Worm (Caenorhabditis elegans) whole organism, L4 larva: ENCODE data around the gene srw-33.
A peak's percentile ranks its signal among the peaks of the same experiment; 100 is the strongest.

Source experiments
- ZK546.5 ChIP-seq, 2 experiments: sonication (generic microtip); optimal IDR thresholded peaks; 2 replicates each; lab custom pipeline; 2017; ENCODE audit warnings: missing biosample characterization in 2 of 2, missing genetic modification characterization in 2 of 2
- egl-27 ChIP-seq: sonication (generic microtip); optimal IDR thresholded peaks from 3 replicates; lab custom pipeline; 2017; ENCODE audit warnings: missing biosample characterization, missing genetic modification reagents, missing genetic modification characterization
- nhr-10 ChIP-seq: fragments of 150-350 bp; optimal IDR thresholded peaks from 2 replicates; lab custom pipeline; 2014; ENCODE audit warnings: missing biosample characterization, missing genetic modification characterization
- nhr-28 ChIP-seq: fragments of 150-350 bp; optimal IDR thresholded peaks from 2 replicates; lab custom pipeline; 2014; ENCODE audit warnings: missing biosample characterization, missing genetic modification characterization
- nhr-6 ChIP-seq: fragments of 150-350 bp; optimal IDR thresholded peaks from 2 replicates; lab custom pipeline; 2014; ENCODE audit warnings: missing biosample characterization, missing genetic modification characterization
- nhr-76 ChIP-seq: fragments of 150-350 bp; optimal IDR thresholded peaks from 2 replicates; lab custom pipeline; 2014; ENCODE audit warnings: missing biosample characterization, missing genetic modification characterization
- nhr-77 ChIP-seq: fragments of 150-350 bp; optimal IDR thresholded peaks from 2 replicates; lab custom pipeline; 2014; ENCODE audit warnings: missing biosample characterization, missing genetic modification characterization
- unc-62 ChIP-seq, 3 experiments: fragments of 150-350 bp in 1 of 3; sonication (generic microtip); optimal IDR thresholded peaks in 2 of 3; peaks in 1 of 3; 1 replicate in 1 of 3; 2 replicates in 2 of 3; lab custom pipeline; 2014 to 2017; ENCODE audit warnings: missing biosample characterization in 3 of 3, missing genetic modification characterization in 3 of 3, missing genetic modification reagents in 3 of 3, missing genotype in 1 of 3

ce11 chrV:15436133-15436532 lies 15.2 kb downstream of the srw-33 start:
- TF ChIP-seq ZK546.5 (tag; optimal IDR thresholded peaks at IDR 0.05; lab: Kevin White, UChicago): no peak
- TF ChIP-seq unc-62 (GFP tag; optimal IDR thresholded peaks at IDR 0.05 in 1 of 2; lab: Kevin White, UChicago): no peak
- no peak for TF ChIP-seq unc-62 (tag; optimal IDR thresholded peaks at IDR 0.05; lab: Kevin White, UChicago)
- peak; percentile 66 for TF ChIP-seq nhr-6
- TF ChIP-seq nhr-76: no peak
- no peak for TF ChIP-seq nhr-10 (tag; lab: Kevin White, UChicago)
- TF ChIP-seq nhr-28 (tag; lab: Kevin White, UChicago): peak; percentile 72
- peak; percentile 10 for TF ChIP-seq nhr-77 (tag; lab: Kevin White, UChicago)
- no peak for TF ChIP-seq egl-27 (tag; lab: Kevin White, UChicago)
